Worm (Caenorhabditis elegans): ENCODE data around the gene ZK546.2.

The ZK546.2 gene

DNA sequence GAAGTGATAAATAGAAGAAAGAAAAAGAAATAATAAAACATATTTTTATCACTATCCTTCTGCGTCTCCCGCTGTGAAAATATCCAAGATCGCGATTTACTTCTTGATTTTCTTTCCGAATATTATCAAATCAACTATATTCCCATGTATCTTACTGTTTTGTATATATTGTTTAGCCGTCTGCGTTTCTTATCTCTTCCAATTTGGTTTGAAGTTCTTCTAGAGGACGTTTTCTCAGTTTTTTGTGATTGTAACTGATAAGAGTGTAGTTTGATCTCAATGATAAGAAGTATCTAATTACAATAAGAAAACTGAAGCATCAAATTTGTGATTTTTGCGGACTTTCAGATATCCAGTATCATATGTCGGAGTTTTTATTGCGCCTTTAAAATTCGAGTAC, 14.9 kb downstream of the ZK546.2 start:
- TF ChIP-seq elt-2 (tag; optimal IDR thresholded peaks at IDR 0.05) (peak; percentile 67), hlh-17 (GFP tag; optimal IDR thresholded peaks at IDR 0.05; ENCODE audit: borderline replicate concordance) (no peak), jun-1 (tag; optimal IDR thresholded peaks at IDR 0.05) (no peak), lsy-2 (tag; optimal IDR thresholded peaks at IDR 0.05) (peak in 1 of 2 experiments; percentile 16), lin-14 (GFP tag; optimal IDR thresholded peaks at IDR 0.05) (peak; percentile 45), elt-3 (tag; optimal IDR thresholded peaks at IDR 0.05) (peak in 1 of 6 experiments; percentile 63), nhr-20 (tag; optimal IDR thresholded peaks at IDR 0.05) (peak; percentile 44), fos-1 (tag; optimal IDR thresholded peaks at IDR 0.05) (no peak), fkh-8 (tag; optimal IDR thresholded peaks at IDR 0.05) (no peak), blmp-1 (tag; optimal IDR thresholded peaks at IDR 0.05) (peak; percentile 31), nhr-85 (tag) (peak; percentile 74), snu-23 (GFP tag; optimal IDR thresholded peaks at IDR 0.05) (peak; percentile 9)

DNA sequence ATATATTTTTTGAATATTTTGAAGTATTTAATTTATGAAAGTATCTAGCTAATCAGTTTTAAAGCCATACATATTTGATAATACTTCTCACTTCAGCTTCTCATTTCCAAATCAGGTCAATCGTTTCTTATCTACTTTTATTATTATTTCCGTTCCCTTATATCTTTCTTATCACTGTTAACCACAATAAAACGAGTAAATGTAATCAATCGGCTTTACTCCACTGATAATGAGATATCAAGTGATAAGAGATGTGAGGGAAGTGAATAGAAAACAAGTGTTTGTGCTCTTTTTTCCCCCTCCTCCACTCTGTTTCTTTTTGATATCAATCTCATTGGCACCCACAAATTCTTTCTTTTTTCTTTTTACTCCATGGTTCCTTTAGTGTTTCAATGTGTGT, 20.7 kb downstream of the ZK546.2 start:
- TF ChIP-seq pqm-1 (tag; optimal IDR thresholded peaks at IDR 0.05), result peak; percentile 0
- TF ChIP-seq lin-14 (GFP tag; optimal IDR thresholded peaks at IDR 0.05), result peak; percentile 30
- peak; percentile 97 for TF ChIP-seq elt-2 (tag; optimal IDR thresholded peaks at IDR 0.05)
- TF ChIP-seq fos-1 (tag; optimal IDR thresholded peaks at IDR 0.05), result no peak

DNA sequence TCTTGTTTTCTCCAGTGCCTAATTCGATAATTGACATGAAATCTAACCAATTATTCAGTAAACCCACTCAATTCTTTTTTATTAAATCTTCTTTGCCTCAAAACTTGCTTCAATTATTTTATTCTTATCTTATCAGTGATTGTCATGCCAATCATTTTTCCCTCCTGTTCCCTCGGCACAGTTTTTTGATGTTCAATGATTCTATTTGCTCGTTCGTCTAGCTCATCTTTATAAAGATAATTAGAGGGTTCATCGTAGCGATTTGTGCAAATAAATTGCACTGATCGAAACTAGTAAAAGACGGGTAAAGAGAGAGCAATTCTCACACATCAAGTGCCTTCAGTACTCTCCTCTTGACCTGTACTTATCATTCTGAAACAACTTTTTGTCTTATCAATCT, 21.8 kb downstream of the ZK546.2 start:
- TF ChIP-seq elt-2 (tag; optimal IDR thresholded peaks at IDR 0.05) (peak; percentile 84), unc-30 (tag; optimal IDR thresholded peaks at IDR 0.05) (no peak)

DNA sequence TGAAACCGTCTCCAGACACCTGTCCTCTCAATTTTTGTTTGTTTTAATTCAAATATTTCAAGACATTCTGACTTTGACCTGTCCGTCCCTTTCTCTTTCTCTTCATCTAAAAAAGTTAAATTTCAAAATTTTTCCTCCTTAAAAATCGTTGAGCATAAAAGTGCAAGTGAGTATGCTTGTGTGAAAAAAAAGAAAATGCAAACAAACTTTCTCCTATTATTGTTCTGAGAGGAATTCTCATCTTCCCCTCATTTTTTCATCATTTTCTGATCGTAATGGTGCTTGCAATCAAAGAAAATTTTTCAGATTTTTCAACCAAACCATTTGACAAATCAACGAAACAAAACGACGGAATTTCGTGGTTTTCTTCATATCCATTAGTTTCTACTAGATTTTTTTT, 23.0 kb downstream of the ZK546.2 start, which contains the start of gene shc-2:
shc-2 (plus strand) TSS at position 301 of the 400 bp plus-strand sequence.
- TF ChIP-seq pax-3 (tag; optimal IDR thresholded peaks at IDR 0.05), result no peak
- no peak for TF ChIP-seq unc-86 (tag; optimal IDR thresholded peaks at IDR 0.05)

DNA sequence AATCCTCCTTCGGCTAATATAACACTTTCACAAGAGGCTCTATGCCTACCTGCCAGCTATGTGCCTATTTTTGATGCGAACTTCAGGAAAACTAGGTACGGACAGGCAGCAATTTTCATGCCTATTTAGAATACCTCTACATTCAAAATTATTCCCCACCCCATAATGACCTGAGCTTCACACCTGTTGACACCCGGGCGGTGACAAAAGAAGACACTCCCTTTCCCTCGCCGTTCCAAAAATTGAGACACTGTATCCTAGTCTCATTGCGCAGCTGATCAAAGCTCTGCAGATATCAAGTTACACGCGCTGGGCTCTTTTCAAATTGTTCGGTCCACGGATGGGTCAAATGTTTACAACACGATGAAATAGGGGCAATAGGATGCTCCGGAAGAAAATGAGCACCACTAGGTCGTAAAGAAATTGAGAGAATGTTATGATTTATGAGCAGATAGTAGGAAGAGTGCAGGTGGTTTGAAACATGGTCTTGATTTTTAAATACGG, 28.7 kb downstream of the ZK546.2 start:
- TF ChIP-seq hpl-2 (GFP tag; optimal IDR thresholded peaks at IDR 0.05) (no peak), alr-1 (tag; optimal IDR thresholded peaks at IDR 0.05; ENCODE audit: borderline replicate concordance) (no peak)

DNA sequence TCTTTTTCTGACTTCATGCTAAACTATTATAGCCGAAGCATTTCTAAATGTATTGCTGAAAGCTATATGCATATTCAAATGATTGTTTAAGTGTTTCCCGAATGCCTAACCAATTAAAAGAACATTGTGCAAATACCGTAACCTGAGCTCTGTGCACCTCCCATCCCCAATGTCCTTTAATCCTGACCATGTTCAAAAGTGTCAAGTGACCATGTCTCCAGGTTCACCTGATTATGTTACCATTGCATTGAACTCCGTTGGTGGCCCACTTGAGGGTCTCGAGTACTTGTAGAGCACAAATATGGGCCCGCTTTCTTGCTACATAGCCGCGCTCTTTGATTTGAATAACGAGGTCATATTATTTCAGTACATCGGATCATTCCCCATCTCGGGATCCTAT, 29.5 kb downstream of the ZK546.2 start:
- TF ChIP-seq ets-5 (GFP tag; IDR thresholded peaks at IDR 0.05) (no peak), efl-3 (GFP tag; optimal IDR thresholded peaks at IDR 0.05) (no peak), mdl-1 (tag; optimal IDR thresholded peaks at IDR 0.05) (no peak), ceh-8 (GFP tag; optimal IDR thresholded peaks at IDR 0.05) (no peak), nhr-76 (tag; optimal IDR thresholded peaks at IDR 0.05) (no peak), egl-27 (tag; optimal IDR thresholded peaks at IDR 0.05) (no peak), dsc-1 (tag; optimal IDR thresholded peaks at IDR 0.05) (no peak), sup-37 (GFP tag; optimal IDR thresholded peaks at IDR 0.05) (no peak), ama-1 (optimal IDR thresholded peaks at IDR 0.05) (no peak), sptf-1 (tag; optimal IDR thresholded peaks at IDR 0.05) (no peak), lir-3 (tag; optimal IDR thresholded peaks at IDR 0.05; ENCODE audit: poor library complexity) (no peak), mep-1 (tag; optimal IDR thresholded peaks at IDR 0.05) (no peak), nhr-28 (tag; optimal IDR thresholded peaks at IDR 0.05) (no peak), lin-13 (GFP tag; optimal IDR thresholded peaks at IDR 0.05) (no peak), lin-15B (tag; optimal IDR thresholded peaks at IDR 0.05) (no peak), aly-2 (tag; optimal IDR thresholded peaks at IDR 0.05) (no peak), hlh-4 (tag; optimal IDR thresholded peaks at IDR 0.05) (no peak), C04F5.9 (tag; optimal IDR thresholded peaks at IDR 0.05) (no peak), zag-1 (tag; optimal IDR thresholded peaks at IDR 0.05) (no peak)

Measured in whole organism, L1 larva.